Worm (Caenorhabditis elegans): ENCODE measurements around the gene ins-12.

DNA sequence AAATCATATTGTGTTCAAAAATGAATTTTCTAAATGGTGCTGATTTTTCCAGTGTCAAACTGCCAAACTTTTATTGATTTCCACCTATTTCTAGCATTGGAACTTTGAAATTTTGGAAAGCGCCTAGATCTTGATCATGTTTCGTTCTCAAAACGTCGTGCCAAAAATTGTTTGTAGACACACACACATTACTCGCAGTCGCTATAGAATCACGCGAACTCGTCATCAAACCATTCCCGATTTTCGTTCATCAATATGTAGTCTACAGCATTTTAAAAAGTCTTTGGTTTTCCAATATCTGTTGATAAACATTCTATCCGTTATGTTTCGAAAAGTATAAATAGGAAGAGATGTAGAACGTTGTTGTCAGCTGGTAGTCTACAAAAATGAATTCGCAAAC lies 15.9 kb downstream of the ins-12 start, which contains the start of the genes C17C3.1 and C17C3.15:
- TF ChIP-seq unc-62 (GFP tag; optimal IDR thresholded peaks at IDR 0.05) = no peak
- no peak for TF ChIP-seq elt-3 (tag; optimal IDR thresholded peaks at IDR 0.05)
- TF ChIP-seq nhr-12 (tag; optimal IDR thresholded peaks at IDR 0.05) = no peak
- no peak for TF ChIP-seq unc-39 (tag; optimal IDR thresholded peaks at IDR 0.05)
- no peak for TF ChIP-seq alr-1 (tag; optimal IDR thresholded peaks at IDR 0.05)
- TF ChIP-seq ztf-4 (tag; optimal IDR thresholded peaks at IDR 0.05) = no peak
- TF ChIP-seq ztf-11 (tag; optimal IDR thresholded peaks at IDR 0.05) = no peak
- TF ChIP-seq nhr-23 (tag; optimal IDR thresholded peaks at IDR 0.05) = no peak
- TF ChIP-seq lin-39 (tag; optimal IDR thresholded peaks at IDR 0.05) = no peak

Data from whole organism, L2 larva.